Worm (Caenorhabditis elegans): Measurements from ENCODE around the gene mrps-25.

mrps-25 gene

DNA sequence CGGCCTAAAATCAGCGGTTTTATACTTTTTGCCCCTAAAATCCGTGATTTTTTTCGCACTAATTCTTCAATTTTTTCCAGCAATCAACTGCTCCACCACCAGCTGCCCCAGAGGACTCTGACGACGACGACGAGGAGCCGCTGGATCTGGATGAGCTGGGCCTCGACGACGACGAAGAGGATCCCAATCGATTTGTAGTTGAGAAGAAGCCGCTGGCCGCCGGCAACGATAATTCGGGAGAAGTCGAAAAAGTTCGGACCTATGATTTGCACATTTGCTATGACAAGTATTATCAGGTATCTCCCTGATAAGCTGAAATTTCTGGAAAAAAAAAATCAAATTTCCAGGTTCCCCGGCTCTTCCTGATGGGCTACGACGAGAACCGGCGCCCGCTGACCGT, 44.9 kb upstream of the mrps-25 start:
- TF ChIP-seq lir-3 (tag; optimal IDR thresholded peaks at IDR 0.05), result no peak
- no peak for TF ChIP-seq Y75B8A.6 (GFP tag; IDR thresholded peaks at IDR 0.05)
- TF ChIP-seq aha-1 (tag), result peak; percentile 62
- peak; percentile 59 for TF ChIP-seq set-16 (GFP tag; IDR thresholded peaks at IDR 0.05)

DNA sequence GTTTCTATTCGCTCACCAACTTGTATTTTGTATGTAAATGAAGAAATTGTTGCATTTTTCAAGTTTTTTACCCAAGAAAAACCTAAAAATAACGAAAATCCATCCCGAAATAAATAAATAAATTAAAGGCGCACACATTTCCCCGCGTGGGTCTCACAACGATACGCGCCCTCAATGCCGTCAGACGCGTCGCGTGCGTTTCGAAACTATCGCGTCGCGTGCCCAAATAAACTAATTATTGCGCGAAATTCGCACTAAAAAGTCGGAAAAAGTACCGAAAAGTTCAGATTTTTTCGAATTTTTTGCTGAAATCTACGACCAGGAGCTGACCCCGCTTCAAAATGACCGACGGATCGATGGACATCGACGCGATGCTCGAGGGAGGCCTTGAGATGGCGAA, 44.2 kb upstream of the mrps-25 start, which contains the start of gene rbm-39:
rbm-39 (plus strand) TSS at position 178 of the 400 bp plus-strand sequence.
- no peak for TF ChIP-seq daf-8 (GFP tag; IDR thresholded peaks at IDR 0.05)
- peak; percentile 29 for TF ChIP-seq mxl-3 (GFP tag; optimal IDR thresholded peaks at IDR 0.05)
- TF ChIP-seq nhr-28 (tag; optimal IDR thresholded peaks at IDR 0.05), result peak; percentile 36
- TF ChIP-seq ama-1 (optimal IDR thresholded peaks at IDR 0.05), result peak; percentile 90
- TF ChIP-seq lin-29 (GFP tag; IDR thresholded peaks at IDR 0.05), result no peak
- TF ChIP-seq madf-9 (GFP tag; conservative IDR thresholded peaks at IDR 0.05), result no peak
- TF ChIP-seq Y5F2A.4 (GFP tag; optimal IDR thresholded peaks at IDR 0.05), result no peak
- TF ChIP-seq dmd-6 (GFP tag; IDR thresholded peaks at IDR 0.05), result peak; percentile 42
- no peak for TF ChIP-seq saeg-2 (GFP tag; IDR thresholded peaks at IDR 0.05)
- no peak for TF ChIP-seq tag-97 (GFP tag; IDR thresholded peaks at IDR 0.05)
- TF ChIP-seq ceh-82 (tag; optimal IDR thresholded peaks at IDR 0.05), result no peak
- peak; percentile 58 to 91 for TF ChIP-seq lsy-2 (tag; optimal IDR thresholded peaks at IDR 0.05)
- TF ChIP-seq ztf-7 (tag; optimal IDR thresholded peaks at IDR 0.05), result peak; percentile 58
- peak; percentile 77 for TF ChIP-seq nhr-6 (tag; optimal IDR thresholded peaks at IDR 0.05)
- TF ChIP-seq nhr-102 (tag; optimal IDR thresholded peaks at IDR 0.05), result peak; percentile 53
- peak; percentile 77 for TF ChIP-seq hlh-11 (tag; optimal IDR thresholded peaks at IDR 0.05)
- no peak for TF ChIP-seq zfp-2 (tag; optimal IDR thresholded peaks at IDR 0.05)
- TF ChIP-seq lin-38 (GFP tag; IDR thresholded peaks at IDR 0.05), result peak; percentile 85
- peak; percentile 81 for TF ChIP-seq dpl-1 (GFP tag; optimal IDR thresholded peaks at IDR 0.05)
- peak; percentile 17; the same call in 1 of the 2 replicates for TF ChIP-seq pha-4 (GFP tag; IDR thresholded peaks at IDR 0.05)
- TF ChIP-seq pha-4 (tag; optimal IDR thresholded peaks at IDR 0.05), result no peak
- peak; percentile 81 for TF ChIP-seq lin-13 (GFP tag; optimal IDR thresholded peaks at IDR 0.05)
- no peak for TF ChIP-seq lin-15B (tag; optimal IDR thresholded peaks at IDR 0.05)
- 0 out of 2 replicates have a peak, but pooled peaks have one; percentile 39 for TF ChIP-seq daf-19 (GFP tag; conservative IDR thresholded peaks at IDR 0.05)
- peak; percentile 4 for TF ChIP-seq F10B5.3 (tag; optimal IDR thresholded peaks at IDR 0.05)
- TF ChIP-seq F44E2.7 (GFP tag; IDR thresholded peaks at IDR 0.05), result no peak
- TF ChIP-seq jun-1 (tag; optimal IDR thresholded peaks at IDR 0.05), result no peak
- no peak for TF ChIP-seq nhr-42 (GFP tag; IDR thresholded peaks at IDR 0.05)
- peak; percentile 55 for TF ChIP-seq nhr-11 (tag; optimal IDR thresholded peaks at IDR 0.05)
- no peak for TF ChIP-seq aly-2 (tag; optimal IDR thresholded peaks at IDR 0.05)
- peak; percentile 76 for TF ChIP-seq hmg-1.1 (GFP tag; IDR thresholded peaks at IDR 0.05)
- TF ChIP-seq aha-1 (tag), result peak; percentile 62
- TF ChIP-seq R02D3.7 (tag; optimal IDR thresholded peaks at IDR 0.05), result no peak
- peak; percentile 94 for TF ChIP-seq mes-2 (tag; optimal IDR thresholded peaks at IDR 0.05; ENCODE audit: poor library complexity, severe bottlenecking)
- peak in 1 of 2 experiments; percentile 21 for TF ChIP-seq ZK546.5 (tag; optimal IDR thresholded peaks at IDR 0.05)
- no peak for TF ChIP-seq ceh-28 (tag; optimal IDR thresholded peaks at IDR 0.05)
- peak; percentile 48 for TF ChIP-seq nhr-77 (tag; optimal IDR thresholded peaks at IDR 0.05)
- no peak for TF ChIP-seq attf-4 (tag; optimal IDR thresholded peaks at IDR 0.05)
- TF ChIP-seq dve-1 (tag; optimal IDR thresholded peaks at IDR 0.05; ENCODE audit: insufficient read depth), result peak; percentile 37
- no peak for TF ChIP-seq lin-1 (GFP tag; IDR thresholded peaks at IDR 0.05)
- 0 out of 2 replicates have a peak, but pooled peaks have one; percentile 29 for TF ChIP-seq ZK337.2 (GFP tag; IDR thresholded peaks at IDR 0.05)
- TF ChIP-seq ceh-20 (GFP tag; IDR thresholded peaks at IDR 0.05), result 0 out of 2 replicates have a peak, but pooled peaks have one; percentile 20
- no peak for TF ChIP-seq pqm-1 (tag; optimal IDR thresholded peaks at IDR 0.05)
- TF ChIP-seq arid-1 (GFP tag; conservative IDR thresholded peaks at IDR 0.05), result peak; percentile 79
- peak; percentile 68 for TF ChIP-seq spr-3 (GFP tag; optimal IDR thresholded peaks at IDR 0.05)
- TF ChIP-seq tra-1 (GFP tag; IDR thresholded peaks at IDR 0.05), result 0 out of 2 replicates have a peak, but pooled peaks have one; percentile 41
- TF ChIP-seq hif-1 (tag; optimal IDR thresholded peaks at IDR 0.05), result peak in 1 of 2 experiments; percentile 95
- TF ChIP-seq zip-2 (tag; optimal IDR thresholded peaks at IDR 0.05), result no peak
